Worm (Caenorhabditis elegans) whole organism, L4 larva: ENCODE data around the gene F02D10.6.

ENCODE experiments used
- F10B5.3 ChIP-seq: sonication (generic microtip); optimal IDR thresholded peaks from 2 replicates; lab custom pipeline; 2016; ENCODE audit warnings: mild to moderate bottlenecking, missing genetic modification characterization, missing compliant biosample characterization
- unc-62 ChIP-seq, 3 experiments: fragments of 150-350 bp in 1 of 3; sonication (generic microtip); optimal IDR thresholded peaks in 2 of 3; peaks in 1 of 3; 1 replicate in 1 of 3; 2 replicates in 2 of 3; lab custom pipeline; 2014 to 2017; ENCODE audit warnings: missing biosample characterization in 3 of 3, missing genetic modification characterization in 3 of 3, missing genetic modification reagents in 3 of 3, missing genotype in 1 of 3

- TF ChIP-seq unc-62 (GFP tag; optimal IDR thresholded peaks at IDR 0.05 in 1 of 2; lab: Kevin White, UChicago) = no peak
- no peak for TF ChIP-seq unc-62 (tag; optimal IDR thresholded peaks at IDR 0.05; lab: Kevin White, UChicago)
- no peak for TF ChIP-seq F10B5.3 (tag; lab: Kevin White, UChicago)
Measured at ce11 chrX:13463793-13464192, 12.3 kb upstream of the F02D10.6 start, which contains the start of gene F02D10.2.
